Worm (Caenorhabditis elegans) whole organism, L4/young adult: ENCODE data around the gene F37C4.6.

ENCODE experiments used
- dao-5 ChIP-seq: sonication (generic microtip); optimal IDR thresholded peaks from 2 replicates; lab custom pipeline; 2016; ENCODE audit warnings: missing genotype, missing genetic modification characterization, moderate library complexity, missing compliant biosample characterization
- him-1 ChIP-seq: sonication (generic microtip); optimal IDR thresholded peaks from 2 replicates; lab custom pipeline; 2016; ENCODE audit warnings: missing genotype, missing genetic modification reagents, missing genetic modification characterization, missing compliant biosample characterization

- TF ChIP-seq him-1 (tag; lab: Kevin White, UChicago) (no peak), dao-5 (no peak)
These were observed 34.5 kb upstream of the F37C4.6 start, which contains the start of gene F56D6.20 for ce11 chrIV:3912598-3912997.
